Fruit fly (Drosophila melanogaster): Measurements from ENCODE around the gene Nepl6.

dm6 chr2L:6411089-6411757 is 25.9 kb upstream of the Nepl6 start, which contains the start of gene DIP-epsilon:
- TF ChIP-seq usp (GFP tag; optimal IDR thresholded peaks at IDR 0.05) (no peak), CG8478 (optimal IDR thresholded peaks at IDR 0.05) (no peak), Dll (optimal IDR thresholded peaks at IDR 0.05) (no peak), psq (optimal IDR thresholded peaks at IDR 0.05) (no peak)

Data from whole organism.